Fruit fly (Drosophila melanogaster) ovary, adult (tissue): ENCODE results near the gene CG8814.

Experiments
- CG17801 ChIP-seq: fragments of 200-800 bp; optimal IDR thresholded peaks from 2 replicates; lab custom pipeline; 2019; ENCODE audit warnings: missing biosample characterization, mild to moderate bottlenecking, missing genetic modification characterization, moderate library complexity; ENCODE audit not compliant: partially characterized antibody

CG8814 gene

DNA sequence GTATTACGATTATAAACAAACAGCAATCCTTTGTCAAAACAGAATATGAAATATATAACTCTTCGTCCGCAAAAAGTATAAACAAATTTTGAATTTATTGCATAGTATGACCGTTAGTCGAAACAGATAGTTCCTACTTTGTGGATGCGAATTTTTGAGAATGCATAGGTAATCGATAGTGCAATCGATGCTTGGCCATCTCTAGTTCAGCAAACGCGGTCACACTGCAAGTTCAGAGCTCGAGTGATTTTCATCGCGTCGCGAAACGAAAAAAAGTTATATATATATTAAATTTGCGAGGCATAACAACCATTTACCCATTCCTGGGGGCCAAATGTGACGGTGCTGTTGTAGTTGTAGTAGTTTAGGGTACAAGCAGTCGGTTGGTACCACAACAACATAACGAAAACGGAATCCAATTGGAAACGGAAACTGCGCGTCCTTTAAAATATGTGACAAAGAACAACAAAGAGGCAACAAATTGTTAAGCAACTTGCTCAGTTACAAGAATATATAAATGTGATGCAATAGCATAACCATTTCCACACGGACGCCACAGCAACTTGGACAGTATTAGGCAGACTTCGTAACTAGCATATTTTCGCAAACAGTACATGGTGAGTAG is 17.6 kb upstream of the CG8814 start, which contains the start of gene CG2991:
Gene CG2991 (plus strand): TSS at position 205 of the 625 bp plus-strand sequence.
- TF ChIP-seq CG17801 (GFP tag; lab: Kevin White, UChicago): peak; percentile 56

DNA sequence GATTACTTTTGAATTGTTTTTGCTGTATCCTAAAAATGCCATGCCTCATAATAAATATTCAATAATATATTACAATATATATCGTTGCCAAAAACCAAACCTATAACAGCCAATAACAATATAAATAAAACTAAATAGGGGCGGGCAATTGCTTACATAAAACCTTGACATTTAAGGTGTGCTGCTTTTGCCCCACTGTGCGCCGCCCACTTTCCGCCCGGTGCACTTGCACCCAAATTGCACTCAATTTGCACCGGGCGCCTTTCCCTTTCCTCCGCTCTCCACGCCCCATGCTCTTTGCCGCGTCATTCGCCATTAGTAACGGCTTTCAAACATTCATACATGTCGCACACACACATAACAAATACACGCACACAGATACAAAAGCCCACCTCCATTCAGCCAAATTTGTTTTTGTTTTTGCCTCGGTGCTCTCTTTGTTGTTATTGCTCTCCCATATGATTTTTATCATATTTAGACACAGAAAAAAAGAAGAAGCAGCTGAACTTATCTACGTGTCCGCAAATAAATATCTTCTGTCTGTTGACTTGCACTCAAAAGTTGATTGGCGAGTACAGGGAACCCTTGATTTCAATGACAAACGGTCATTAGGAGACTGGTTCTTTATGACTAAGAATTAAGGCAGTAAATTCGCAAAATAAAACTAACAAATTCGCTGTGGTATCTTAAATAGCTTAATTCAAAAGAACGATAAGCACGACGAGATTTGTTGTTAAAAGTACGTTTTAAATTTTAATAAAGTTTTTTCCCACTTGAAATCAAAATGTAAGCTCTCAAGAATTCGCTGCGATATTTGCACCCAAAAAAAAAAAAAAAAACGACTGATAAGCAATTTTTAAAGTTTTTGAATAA is 16.6 kb upstream of the CG8814 start:
- TF ChIP-seq CG17801 (GFP tag; lab: Kevin White, UChicago): peak; percentile 67

dm6 chr2L:2861140-2861884 is 13.4 kb upstream of the CG8814 start:
- TF ChIP-seq CG17801 (GFP tag; lab: Kevin White, UChicago): no peak

DNA sequence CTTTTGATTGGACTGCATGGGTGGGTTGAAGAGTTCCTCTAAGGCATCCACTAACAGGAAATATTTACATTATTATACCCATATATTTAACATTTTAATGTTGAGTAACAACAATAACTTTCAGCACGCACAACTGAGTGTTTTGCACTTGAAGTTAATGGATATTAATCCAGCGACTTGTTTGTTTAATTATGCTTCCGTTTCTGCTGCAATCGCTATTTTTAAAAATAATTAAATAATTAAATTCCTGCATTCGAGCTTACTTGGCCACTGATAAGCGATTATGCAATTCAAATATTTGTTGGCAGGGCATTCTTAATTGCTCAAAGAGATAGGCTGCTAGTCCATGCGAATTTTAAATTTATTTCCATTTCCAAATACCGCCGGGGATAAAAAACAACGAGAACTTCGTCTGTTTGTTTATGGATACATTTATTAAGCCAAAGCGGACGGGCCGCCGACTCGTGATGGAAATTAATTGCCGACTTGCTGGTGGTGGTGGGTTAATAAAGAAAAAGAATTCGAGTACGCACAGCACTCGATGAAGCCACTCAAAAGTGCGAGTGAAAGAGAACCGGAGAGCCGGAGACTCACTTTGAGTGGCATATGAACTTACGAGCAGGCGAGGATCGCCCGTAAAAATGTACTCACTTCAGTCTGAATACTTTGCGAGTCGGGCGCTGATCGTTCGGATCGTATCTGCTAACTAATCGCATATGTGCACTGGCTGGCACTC is 12.6 kb upstream of the CG8814 start:
- TF ChIP-seq CG17801 (GFP tag; lab: Kevin White, UChicago): peak; percentile 29

dm6 chr2L:2862621-2862962 is 12.1 kb upstream of the CG8814 start:
- no peak for TF ChIP-seq CG17801 (GFP tag; lab: Kevin White, UChicago)

dm6 chr2L:2864601-2865000 is 10.1 kb upstream of the CG8814 start:
- TF ChIP-seq CG17801 (GFP tag; lab: Kevin White, UChicago): no peak

DNA sequence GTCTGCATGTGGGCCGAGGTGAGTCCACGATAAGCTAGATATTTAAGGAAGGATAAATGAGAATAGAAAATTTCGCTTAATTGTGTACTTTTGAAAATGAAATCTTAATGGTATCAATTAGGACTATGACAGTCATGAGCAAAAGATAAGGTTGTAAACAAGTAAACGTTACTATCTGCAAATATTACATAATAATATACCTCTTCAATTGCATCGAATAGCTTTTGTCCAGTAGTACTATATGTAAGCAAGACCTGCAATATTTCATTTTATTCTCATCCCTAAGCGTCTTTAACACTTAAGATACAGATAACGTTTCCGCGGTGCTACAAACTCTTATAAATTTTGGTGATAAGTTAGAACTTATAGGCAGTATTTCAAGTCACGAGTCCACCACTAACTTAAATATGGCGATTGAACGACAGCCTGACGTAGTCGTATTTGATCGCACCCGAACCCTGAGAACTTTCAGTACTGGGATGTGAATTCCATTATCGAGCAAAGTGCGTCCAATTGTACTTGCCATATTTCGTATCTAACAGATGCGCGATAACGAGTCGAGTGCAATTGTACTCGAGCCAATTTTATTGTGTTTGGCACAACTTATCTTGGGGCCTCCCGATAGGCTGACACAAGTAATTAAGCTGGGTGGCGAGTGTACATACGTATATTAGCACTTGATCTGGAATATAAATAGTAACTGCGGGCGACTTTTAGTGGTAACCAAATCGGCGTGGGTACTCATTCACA is 9.0 kb upstream of the CG8814 start:
- no peak for TF ChIP-seq CG17801 (GFP tag; lab: Kevin White, UChicago)

DNA sequence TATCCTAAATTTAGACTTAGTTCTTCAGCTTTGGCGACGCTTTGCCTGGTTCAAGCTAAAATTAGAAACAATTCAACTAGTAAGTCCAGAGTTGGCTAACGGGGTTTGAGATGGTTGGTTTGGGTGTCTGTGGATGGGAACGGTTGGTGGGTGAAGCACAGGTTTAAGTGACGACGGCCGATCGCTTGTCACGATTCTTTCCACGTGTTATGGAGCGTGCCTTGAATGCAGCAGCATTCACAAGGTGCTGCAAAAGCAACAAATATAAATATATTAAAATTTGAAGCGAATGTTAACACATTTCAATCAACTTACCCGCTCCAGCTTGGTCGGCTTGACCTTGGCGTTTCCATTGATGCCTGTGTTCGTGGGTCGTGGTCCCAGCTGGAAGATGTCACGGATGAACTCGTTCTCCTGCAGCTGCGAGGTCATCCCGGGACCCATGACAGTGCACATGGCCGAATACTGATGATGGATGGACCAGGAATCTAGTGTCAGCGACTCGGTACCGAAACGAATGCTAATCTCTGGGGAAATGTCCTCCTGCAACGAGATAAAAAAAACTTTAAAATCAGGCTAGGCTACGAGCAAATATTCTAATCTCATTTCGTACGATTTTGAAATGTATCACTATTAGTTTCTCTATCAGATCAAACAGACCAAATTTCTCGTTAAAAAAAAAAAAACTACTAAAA is 5.5 kb upstream of the CG8814 start, which contains the start of gene CG8813:
Gene CG8813 (plus strand): TSS at position 645 of the 695 bp plus-strand sequence.
- no peak for TF ChIP-seq CG17801 (GFP tag; lab: Kevin White, UChicago)

dm6 chr2L:2872309-2872932 is 2.3 kb upstream of the CG8814 start:
- no peak for TF ChIP-seq CG17801 (GFP tag; lab: Kevin White, UChicago)

- TF ChIP-seq CG17801 (GFP tag; lab: Kevin White, UChicago): no peak
These were observed 1.5 kb upstream of the CG8814 start for dm6 chr2L:2872968-2873728.

dm6 chr2L:2873729-2874127 is 962 bp upstream of the CG8814 start:
- TF ChIP-seq CG17801 (GFP tag; lab: Kevin White, UChicago): no peak

- peak; percentile 12 for TF ChIP-seq CG17801 (GFP tag; lab: Kevin White, UChicago)
These were observed 527 bp upstream of the CG8814 start, which contains the start of gene Ifrd1 for dm6 chr2L:2874185-2874541. Gene Ifrd1 (minus strand): TSS chr2L:2874489.
